Fruit fly (Drosophila melanogaster) S2 (cell line): Measurements from ENCODE around the gene CG44355.

Source experiments
- CG8478 ChIP-seq: fragments of >200 bp; optimal IDR thresholded peaks from 2 replicates; lab custom pipeline; 2018
- CTCF ChIP-seq, 2 experiments: fragments of >200 bp; optimal IDR thresholded peaks; 2 replicates each; lab custom pipeline; 2018

dm6 chr3L:12287370-12287769, 23.2 kb upstream of the CG44355 start:
- TF ChIP-seq CG8478 (no peak), CTCF (optimal IDR thresholded peaks at IDR 0.05; lab: Kevin White, UChicago) (no peak)
